Fruit fly (Drosophila melanogaster) whole organism, prepupa: ENCODE data around the gene tos.

ENCODE experiments used
- CG11294 ChIP-seq: fragments of 200-800 bp; sonication (Bioruptor generic); IDR thresholded peaks from 2 replicates; pipeline ENCODE4 v1.3.6; 2022; ENCODE audit warnings: missing biosample characterization, missing genetic modification characterization
- CG11762 ChIP-seq: fragments of 200-800 bp; sonication (Bioruptor generic); optimal IDR thresholded peaks from 3 replicates; lab custom pipeline; 2016; ENCODE audit warnings: missing biosample characterization, missing genetic modification characterization; ENCODE audit not compliant: insufficient read depth
- CG11902 ChIP-seq: fragments of 200-800 bp; sonication (Bioruptor generic); optimal IDR thresholded peaks from 3 replicates; lab custom pipeline; 2016; ENCODE audit warnings: missing biosample characterization, missing genetic modification characterization
- CG15336 ChIP-seq: fragments of 200-800 bp; sonication (Bioruptor generic); IDR thresholded peaks from 2 replicates; pipeline ENCODE4 v1.3.6; 2022; ENCODE audit warnings: missing biosample characterization, missing genetic modification characterization
- CG1621 ChIP-seq: fragments of 200-800 bp; sonication (Bioruptor generic); optimal IDR thresholded peaks from 3 replicates; lab custom pipeline; 2018; ENCODE audit warnings: missing biosample characterization, mild to moderate bottlenecking, missing genetic modification characterization
- CG16779 ChIP-seq: fragments of 200-800 bp; sonication (Bioruptor generic); optimal IDR thresholded peaks from 3 replicates; lab custom pipeline; 2017; ENCODE audit warnings: missing biosample characterization, mild to moderate bottlenecking, missing genetic modification characterization
- CG3032 ChIP-seq: fragments of 200-800 bp; optimal IDR thresholded peaks from 2 replicates; lab custom pipeline; 2019; ENCODE audit warnings: missing biosample characterization, mild to moderate bottlenecking, missing genetic modification characterization, moderate library complexity
- CG32006 ChIP-seq: fragments of 200-800 bp; sonication (Bioruptor generic); optimal IDR thresholded peaks from 3 replicates; lab custom pipeline; 2017; ENCODE audit warnings: missing biosample characterization, mild to moderate bottlenecking, missing genetic modification characterization
- CG34406 ChIP-seq: fragments of 200-800 bp; sonication (Bioruptor generic); optimal IDR thresholded peaks from 3 replicates; lab custom pipeline; 2016; ENCODE audit warnings: missing biosample characterization, missing genetic modification characterization
- CG3919 ChIP-seq: fragments of 200-800 bp; sonication (Bioruptor generic); optimal IDR thresholded peaks from 3 replicates; lab custom pipeline; 2016; ENCODE audit warnings: missing biosample characterization, missing genetic modification characterization
- CG4318 ChIP-seq: fragments of 200-800 bp; sonication (Bioruptor generic); optimal IDR thresholded peaks from 3 replicates; lab custom pipeline; 2017; ENCODE audit warnings: missing biosample characterization, mild to moderate bottlenecking, missing genetic modification characterization
- CG6163 ChIP-seq: fragments of 200-800 bp; sonication (Bioruptor generic); IDR thresholded peaks from 3 replicates; pipeline ENCODE4 v1.3.6; 2022; ENCODE audit warnings: missing biosample characterization, missing genetic modification characterization
- CG6276 ChIP-seq: fragments of 200-800 bp; sonication (Bioruptor generic); optimal IDR thresholded peaks from 2 replicates; lab custom pipeline; 2017; ENCODE audit warnings: missing biosample characterization, mild to moderate bottlenecking, missing genetic modification characterization
- CG6792 ChIP-seq: fragments of 200-800 bp; sonication (Bioruptor generic); optimal IDR thresholded peaks from 3 replicates; lab custom pipeline; 2016; ENCODE audit warnings: missing biosample characterization, missing genetic modification characterization
- CG6808 ChIP-seq: fragments of 200-800 bp; sonication (Bioruptor generic); optimal IDR thresholded peaks from 3 replicates; lab custom pipeline; 2017; ENCODE audit warnings: missing biosample characterization, missing genetic modification characterization, mild to moderate bottlenecking, moderate library complexity, missing genetic modification reagents
- CG7368 ChIP-seq: fragments of 200-800 bp; sonication (Bioruptor generic); optimal IDR thresholded peaks from 3 replicates; lab custom pipeline; 2016; ENCODE audit warnings: missing biosample characterization, missing genetic modification characterization
- CG8119 ChIP-seq: fragments of 200-800 bp; sonication (Bioruptor generic); IDR thresholded peaks from 3 replicates; pipeline ENCODE4 v1.3.6; 2022; ENCODE audit warnings: missing biosample characterization, missing genetic modification characterization
- CG8319 ChIP-seq: fragments of 200-800 bp; sonication (Bioruptor generic); optimal IDR thresholded peaks from 3 replicates; lab custom pipeline; 2016; ENCODE audit warnings: missing biosample characterization, missing genetic modification characterization
- CG9139 ChIP-seq: fragments of 200-800 bp; sonication (Bioruptor generic); optimal IDR thresholded peaks from 3 replicates; lab custom pipeline; 2017; ENCODE audit warnings: missing biosample characterization, mild to moderate bottlenecking, missing genetic modification characterization
- Eip75B ChIP-seq: fragments of 200-800 bp; sonication (Bioruptor generic); optimal IDR thresholded peaks from 3 replicates; lab custom pipeline; 2016; ENCODE audit warnings: missing biosample characterization, missing genetic modification characterization
- Eip78C ChIP-seq: fragments of 200-800 bp; sonication (Bioruptor generic); peaks from one replicate; lab custom pipeline; 2016; ENCODE audit warnings: missing biosample characterization, missing genetic modification characterization
- Eip93F ChIP-seq: fragments of 200-800 bp; sonication (Bioruptor generic); optimal IDR thresholded peaks from 2 replicates; lab custom pipeline; 2016; ENCODE audit warnings: missing biosample characterization, mild to moderate bottlenecking, missing genetic modification characterization
- Ets21C ChIP-seq: fragments of 200-800 bp; sonication (Bioruptor generic); optimal IDR thresholded peaks from 3 replicates; lab custom pipeline; 2016; ENCODE audit warnings: missing biosample characterization, missing genetic modification characterization
- Ets96B ChIP-seq: fragments of 200-800 bp; optimal IDR thresholded peaks from 2 replicates; lab custom pipeline; 2019; ENCODE audit warnings: missing biosample characterization, mild to moderate bottlenecking, missing genetic modification characterization, moderate library complexity
- Gug ChIP-seq: fragments of 200-800 bp; sonication (Bioruptor generic); IDR thresholded peaks from 2 replicates; pipeline ENCODE4 v1.3.6; 2022; ENCODE audit warnings: missing biosample characterization, missing genetic modification characterization
- Hr38 ChIP-seq: sonication (Bioruptor generic); optimal IDR thresholded peaks from 2 replicates; lab custom pipeline; 2016; ENCODE audit warnings: missing biosample characterization, missing genetic modification characterization
- Hr39 ChIP-seq: fragments of 200-800 bp; sonication (Bioruptor generic); optimal IDR thresholded peaks from 2 replicates; lab custom pipeline; 2016; ENCODE audit warnings: missing biosample characterization, missing genetic modification characterization
- Hr4 ChIP-seq: fragments of 200-800 bp; sonication (Bioruptor generic); optimal IDR thresholded peaks from 3 replicates; lab custom pipeline; 2016; ENCODE audit warnings: missing biosample characterization, missing genetic modification characterization
- Lpt ChIP-seq: fragments of 200-800 bp; sonication (Bioruptor generic); optimal IDR thresholded peaks from 3 replicates; lab custom pipeline; 2016; ENCODE audit warnings: missing biosample characterization, missing genetic modification characterization
- Met ChIP-seq: fragments of 200-800 bp; sonication (Bioruptor generic); optimal IDR thresholded peaks from 3 replicates; lab custom pipeline; 2016; ENCODE audit warnings: missing biosample characterization, missing genetic modification characterization
- Smox ChIP-seq: fragments of 200-800 bp; sonication (Bioruptor generic); optimal IDR thresholded peaks from 3 replicates; lab custom pipeline; 2016; ENCODE audit warnings: missing biosample characterization, missing genetic modification characterization
- Sox102F ChIP-seq: fragments of 200-800 bp; sonication (Bioruptor generic); optimal IDR thresholded peaks from 2 replicates; lab custom pipeline; 2016; ENCODE audit warnings: missing biosample characterization, mild to moderate bottlenecking, missing genetic modification characterization
- Sox14 ChIP-seq: fragments of 200-800 bp; sonication (Bioruptor generic); optimal IDR thresholded peaks from 3 replicates; lab custom pipeline; 2016; ENCODE audit warnings: missing biosample characterization, missing genetic modification characterization
- Sox15 ChIP-seq: fragments of 200-800 bp; sonication (Bioruptor generic); optimal IDR thresholded peaks from 3 replicates; lab custom pipeline; 2016; ENCODE audit warnings: missing biosample characterization, missing genetic modification characterization
- achi ChIP-seq: fragments of 200-800 bp; sonication (Bioruptor generic); optimal IDR thresholded peaks from 3 replicates; lab custom pipeline; 2016; ENCODE audit warnings: missing biosample characterization, missing genetic modification characterization
- cyc ChIP-seq: fragments of 200-800 bp; sonication (Bioruptor generic); optimal IDR thresholded peaks from 3 replicates; lab custom pipeline; 2016; ENCODE audit warnings: missing biosample characterization, missing genetic modification characterization
- dac ChIP-seq: fragments of 200-800 bp; sonication (Bioruptor generic); optimal IDR thresholded peaks from 2 replicates; lab custom pipeline; 2017; ENCODE audit warnings: missing biosample characterization, mild to moderate bottlenecking, missing genetic modification characterization
- esn ChIP-seq: fragments of 200-800 bp; sonication (Bioruptor generic); optimal IDR thresholded peaks from 2 replicates; lab custom pipeline; 2016; ENCODE audit warnings: missing biosample characterization, mild to moderate bottlenecking, missing genetic modification characterization, moderate library complexity
- fd59A ChIP-seq: fragments of 200-800 bp; sonication (Bioruptor generic); optimal IDR thresholded peaks from 2 replicates; lab custom pipeline; 2017; ENCODE audit warnings: missing biosample characterization, mild to moderate bottlenecking, missing genetic modification characterization, missing genetic modification reagents
- fd85E ChIP-seq: fragments of 200-800 bp; sonication (Bioruptor generic); optimal IDR thresholded peaks from 3 replicates; lab custom pipeline; 2016; ENCODE audit warnings: missing biosample characterization, missing genetic modification characterization
- fkh ChIP-seq: fragments of 200-800 bp; sonication (Bioruptor generic); optimal IDR thresholded peaks from 3 replicates; lab custom pipeline; 2017; ENCODE audit warnings: missing biosample characterization, mild to moderate bottlenecking, missing genetic modification characterization, moderate library complexity
- spab ChIP-seq: fragments of 200-800 bp; sonication (Bioruptor generic); optimal IDR thresholded peaks from 2 replicates; lab custom pipeline; 2017; ENCODE audit warnings: missing biosample characterization, mild to moderate bottlenecking, missing genetic modification characterization, missing genetic modification reagents
- ss ChIP-seq, 2 experiments: fragments of 200-800 bp; sonication (Bioruptor generic); optimal IDR thresholded peaks; 2 replicates in 1 of 2; 3 replicates in 1 of 2; lab custom pipeline; 2017 to 2018; ENCODE audit warnings: mild to moderate bottlenecking in 2 of 2, missing biosample characterization in 2 of 2, missing genetic modification characterization in 2 of 2, moderate library complexity in 1 of 2
- svp ChIP-seq: fragments of 200-800 bp; sonication (Bioruptor generic); peaks from one replicate; lab custom pipeline; 2016; ENCODE audit warnings: missing biosample characterization, missing genetic modification characterization
- topi ChIP-seq: fragments of 200-800 bp; sonication (Bioruptor generic); optimal IDR thresholded peaks from 3 replicates; lab custom pipeline; 2016; ENCODE audit warnings: missing biosample characterization, missing genetic modification characterization

The tos gene

DNA sequence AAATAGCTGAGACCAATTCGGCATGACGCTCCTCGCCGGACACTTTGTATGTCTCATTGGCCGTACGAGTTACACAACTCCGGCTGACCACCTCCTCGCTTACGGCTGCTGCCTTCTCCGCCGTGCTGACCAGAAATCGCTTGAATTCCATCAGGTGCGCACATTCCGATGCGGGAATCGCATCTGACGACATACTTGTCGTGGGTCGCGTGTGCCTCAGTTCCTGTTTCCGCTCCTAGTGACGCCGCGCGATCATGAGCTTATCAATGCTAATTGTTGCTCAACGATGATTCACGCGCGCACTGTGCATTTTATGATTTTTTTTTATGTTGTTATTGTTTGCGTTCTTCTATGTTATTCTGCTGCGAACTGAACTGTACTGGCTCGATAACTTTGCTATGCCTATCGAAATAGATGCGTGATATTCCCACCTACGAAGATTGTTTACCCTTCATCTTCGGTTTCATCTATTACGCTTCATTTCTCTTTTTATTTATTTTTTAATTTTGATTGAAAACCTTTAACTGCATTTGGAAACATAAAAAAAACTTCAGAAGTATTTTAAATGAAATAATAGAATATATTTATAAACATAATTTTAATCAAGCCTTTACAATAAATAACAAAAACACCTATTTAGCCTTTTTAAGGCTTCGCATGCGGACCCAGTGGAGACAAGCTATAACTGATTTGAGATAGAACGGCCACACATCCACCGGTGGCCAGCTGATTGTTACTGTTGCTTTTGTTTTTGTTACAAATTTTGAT is 21.0 kb upstream of the tos start, which contains the start of the genes CG10376 and CG10343 (continued):
- peak; percentile 55 for TF ChIP-seq CG7368
- TF ChIP-seq Hr38 (GFP tag; lab: Kevin White, UChicago), result no peak
- TF ChIP-seq CG15336 (GFP tag; lab: Robert Waterston, UW), result peak; percentile 77
- TF ChIP-seq esn, result peak; percentile 78
- TF ChIP-seq CG11902 (GFP tag; lab: Kevin White, UChicago), result peak; percentile 80
- TF ChIP-seq CG1621 (tag; lab: Kevin White, UChicago), result peak; percentile 42
- TF ChIP-seq Ets21C, result peak; percentile 65
- TF ChIP-seq Eip75B, result no peak
- peak; percentile 59 for TF ChIP-seq CG8319
- TF ChIP-seq achi, result peak; percentile 82
- no peak for TF ChIP-seq Smox (GFP tag; lab: Kevin White, UChicago)
- TF ChIP-seq Hr39 (GFP tag; lab: Kevin White, UChicago), result peak; percentile 75
- no peak for TF ChIP-seq spab
- peak; percentile 73 for TF ChIP-seq dac
- no peak for TF ChIP-seq Sox102F
- TF ChIP-seq Lpt (GFP tag; lab: Kevin White, UChicago), result peak; percentile 75
- no peak for TF ChIP-seq CG6276 (GFP tag; lab: Kevin White, UChicago)
- peak; percentile 76 for TF ChIP-seq CG6163 (GFP tag; lab: Robert Waterston, UW)
- TF ChIP-seq CG4318 (GFP tag; lab: Kevin White, UChicago), result no peak
- TF ChIP-seq Ets96B (tag; lab: Kevin White, UChicago), result peak; percentile 87
- TF ChIP-seq Gug (GFP tag; lab: Robert Waterston, UW), result peak; percentile 85

DNA sequence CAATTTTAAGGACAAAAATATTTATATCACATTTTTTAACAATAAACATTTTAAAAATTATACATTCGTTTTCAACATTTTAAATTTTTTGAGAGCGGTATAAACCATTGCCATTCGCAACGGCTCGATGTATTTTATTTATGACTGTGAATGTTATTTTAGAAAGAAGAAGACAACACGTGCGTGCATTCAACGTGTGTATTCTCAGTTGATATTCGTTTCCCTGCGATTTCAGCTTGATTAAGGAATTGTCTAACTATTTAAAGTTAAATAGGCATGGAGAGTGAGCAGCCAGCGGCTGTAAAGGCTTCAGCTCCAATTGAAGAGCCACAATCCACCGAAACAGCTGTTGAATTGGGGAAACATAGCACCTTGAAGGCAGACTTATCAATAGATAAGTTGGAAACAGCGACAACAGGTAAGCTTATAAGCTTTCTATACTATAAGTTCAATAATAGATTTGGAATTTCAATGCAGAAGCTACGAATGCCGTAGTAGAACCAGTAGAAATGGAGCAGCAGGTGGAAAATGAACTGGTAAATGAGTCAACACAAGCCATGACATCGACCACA is 16.8 kb upstream of the tos start, which contains the start of gene CG10341:
Gene CG10341 (plus strand): TSS at position 156 of the 572 bp plus-strand sequence.
- no peak for TF ChIP-seq svp (GFP tag; lab: Kevin White, UChicago)
- TF ChIP-seq CG34406 (GFP tag; lab: Kevin White, UChicago), result no peak
- TF ChIP-seq Eip78C (GFP tag; lab: Kevin White, UChicago), result peak; percentile 63
- no peak for TF ChIP-seq CG16779 (tag; lab: Kevin White, UChicago)
- no peak for TF ChIP-seq ss (GFP tag; optimal IDR thresholded peaks at IDR 0.05; lab: Kevin White, UChicago)

DNA sequence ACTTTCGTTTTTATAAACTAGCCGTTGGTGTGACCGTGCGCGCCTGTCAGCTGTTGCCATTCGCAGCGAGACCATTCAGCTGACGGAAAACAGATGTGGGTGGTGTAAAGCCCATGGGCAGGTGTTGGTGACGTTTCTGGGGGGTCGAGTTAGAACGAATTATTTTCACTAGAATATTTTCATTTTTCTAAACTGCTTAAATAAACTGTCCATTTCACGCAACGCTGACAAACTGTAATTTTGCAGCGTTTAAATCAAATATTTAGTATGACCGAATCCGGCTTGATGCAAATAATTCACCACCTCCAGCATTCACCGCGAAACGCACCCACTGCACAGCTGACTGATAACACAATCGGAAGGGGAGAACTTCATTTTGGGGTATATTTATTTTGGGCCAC is 13.5 kb upstream of the tos start, which contains the start of the genes CG10383 and CG10338:
Gene CG10383 (minus strand): TSS at position 199 of the 401 bp plus-strand sequence.
Gene CG10338 (plus strand): TSS at position 261 of the 401 bp plus-strand sequence.
- peak; percentile 51 for TF ChIP-seq CG11762
- TF ChIP-seq CG3919 (GFP tag; lab: Kevin White, UChicago), result peak; percentile 93
- peak; percentile 84 for TF ChIP-seq CG15336 (GFP tag; lab: Robert Waterston, UW)
- peak; percentile 30 to 33 for TF ChIP-seq ss (GFP tag; optimal IDR thresholded peaks at IDR 0.05; lab: Kevin White, UChicago)
- peak; percentile 90 for TF ChIP-seq Met (GFP tag; lab: Kevin White, UChicago)
- TF ChIP-seq topi, result peak; percentile 88
- peak; percentile 87 for TF ChIP-seq CG11294 (GFP tag; lab: Robert Waterston, UW)
- TF ChIP-seq esn, result peak; percentile 88
- TF ChIP-seq Sox14 (GFP tag; lab: Kevin White, UChicago), result peak; percentile 91
- TF ChIP-seq fd59A (GFP tag; lab: Kevin White, UChicago), result peak; percentile 22
- no peak for TF ChIP-seq CG9139 (GFP tag; lab: Kevin White, UChicago)
- TF ChIP-seq CG32006, result peak; percentile 77
- peak; percentile 73 for TF ChIP-seq CG3032 (tag; lab: Kevin White, UChicago)
- peak; percentile 90 for TF ChIP-seq Smox (GFP tag; lab: Kevin White, UChicago)
- TF ChIP-seq Sox15, result peak; percentile 84
- peak; percentile 86 for TF ChIP-seq Hr4 (GFP tag; lab: Kevin White, UChicago)
- TF ChIP-seq Eip93F (GFP tag; lab: Kevin White, UChicago), result peak; percentile 89
- peak; percentile 77 for TF ChIP-seq fd85E
- peak; percentile 74 for TF ChIP-seq Hr38 (GFP tag; lab: Kevin White, UChicago)
- TF ChIP-seq CG8119 (GFP tag; lab: Robert Waterston, UW), result peak; percentile 69; the same call in 2 of the 3 replicates
- peak; percentile 93 for TF ChIP-seq cyc (GFP tag; lab: Kevin White, UChicago)
- TF ChIP-seq Lpt (GFP tag; lab: Kevin White, UChicago), result peak; percentile 82
- TF ChIP-seq CG6163 (GFP tag; lab: Robert Waterston, UW), result peak; percentile 95
- TF ChIP-seq CG8319, result peak; percentile 88
- TF ChIP-seq Ets21C, result peak; percentile 85
- TF ChIP-seq CG6808 (GFP tag; lab: Kevin White, UChicago), result no peak
- TF ChIP-seq CG6792 (GFP tag; lab: Kevin White, UChicago), result peak; percentile 86
- TF ChIP-seq dac, result peak; percentile 85
- peak; percentile 96 for TF ChIP-seq Eip78C (GFP tag; lab: Kevin White, UChicago)
- peak; percentile 31 for TF ChIP-seq fkh
- peak; percentile 61 for TF ChIP-seq CG1621 (tag; lab: Kevin White, UChicago)
